Fruit fly (Drosophila melanogaster): Measurements from ENCODE around the gene CG11357.

The CG11357 gene

DNA sequence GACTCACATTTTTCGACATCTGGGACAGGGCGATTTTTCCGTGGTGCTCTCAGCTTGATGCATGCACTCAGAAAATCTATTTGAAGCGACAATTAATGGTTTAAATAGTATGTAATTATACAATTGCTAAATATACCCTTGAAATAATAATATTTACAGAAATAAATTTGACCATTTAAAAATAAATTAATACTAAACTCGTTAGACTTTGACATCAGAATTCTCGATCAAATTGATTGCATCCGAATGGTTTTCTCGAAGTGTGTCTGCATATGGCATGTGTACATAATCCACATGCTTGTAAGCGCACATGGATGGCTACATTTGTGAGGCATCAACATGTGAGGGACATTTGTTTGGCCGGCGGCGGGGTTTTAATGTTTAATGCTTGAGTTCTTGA is 4.8 kb downstream of the CG11357 start (continued):
- TF ChIP-seq MBD-R2 (GFP tag; IDR thresholded peaks at IDR 0.05) (0 out of 2 replicates have a peak, but pooled peaks have one; percentile 17), pan (optimal IDR thresholded peaks at IDR 0.05) (no peak), pan (GFP tag; optimal IDR thresholded peaks at IDR 0.05 in 1 of 2, IDR thresholded peaks at IDR 0.05 in 1 of 2) (peak in 1 of 2 experiments; percentile 52), ash1 (GFP tag; optimal IDR thresholded peaks at IDR 0.05) (no peak), az2 (GFP tag; optimal IDR thresholded peaks at IDR 0.05) (peak; percentile 68), twi (tag; optimal IDR thresholded peaks at IDR 0.05) (peak; percentile 100), usp (GFP tag; optimal IDR thresholded peaks at IDR 0.05) (no peak), fd96Cb (tag; optimal IDR thresholded peaks at IDR 0.05) (peak; percentile 77), Lim3 (GFP tag; IDR thresholded peaks at IDR 0.05) (no peak), repo (GFP tag; optimal IDR thresholded peaks at IDR 0.05) (no peak), pfk (GFP tag; optimal IDR thresholded peaks at IDR 0.05) (no peak), bsh (GFP tag; optimal IDR thresholded peaks at IDR 0.05) (peak; percentile 82 to 83), CG7786 (GFP tag; optimal IDR thresholded peaks at IDR 0.05) (no peak), kah (GFP tag; optimal IDR thresholded peaks at IDR 0.05) (peak; percentile 15), jumu (GFP tag; optimal IDR thresholded peaks at IDR 0.05) (no peak), CG32767 (GFP tag; IDR thresholded peaks at IDR 0.05) (peak; percentile 52; the same call in 1 of the 2 replicates), NK7.1 (GFP tag; optimal IDR thresholded peaks at IDR 0.05) (no peak), B-H2 (GFP tag; optimal IDR thresholded peaks at IDR 0.05) (no peak), CG6854 (GFP tag; optimal IDR thresholded peaks at IDR 0.05) (no peak), bbx (GFP tag; IDR thresholded peaks at IDR 0.05; ENCODE audit: partially characterized antibody) (no peak), tio (GFP tag; optimal IDR thresholded peaks at IDR 0.05) (peak; percentile 64), CG31365 (tag; optimal IDR thresholded peaks at IDR 0.05) (no peak), CG34224 (GFP tag; IDR thresholded peaks at IDR 0.05; ENCODE audit: partially characterized antibody) (no peak), dmrt11E (tag; optimal IDR thresholded peaks at IDR 0.05) (peak; percentile 94), gsb-n (tag; optimal IDR thresholded peaks at IDR 0.05) (peak; percentile 81), ab (GFP tag; optimal IDR thresholded peaks at IDR 0.05) (no peak), CG9932 (GFP tag; IDR thresholded peaks at IDR 0.05) (no peak), CG7556 (GFP tag; optimal IDR thresholded peaks at IDR 0.05) (peak; percentile 59), CG15011 (GFP tag; optimal IDR thresholded peaks at IDR 0.05) (peak; percentile 26), E2f1 (GFP tag; IDR thresholded peaks at IDR 0.05) (peak; percentile 21; the same call in 1 of the 2 replicates), CG16863 (GFP tag; optimal IDR thresholded peaks at IDR 0.05) (no peak), Atf-2 (GFP tag; optimal IDR thresholded peaks at IDR 0.05) (no peak), HHEX (GFP tag; optimal IDR thresholded peaks at IDR 0.05) (peak; percentile 41), HLH3B (GFP tag; IDR thresholded peaks at IDR 0.05) (peak; percentile 64), danr (GFP tag; IDR thresholded peaks at IDR 0.05) (0 out of 2 replicates have a peak, but pooled peaks have one; percentile 19), CG10462 (GFP tag; optimal IDR thresholded peaks at IDR 0.05) (peak; percentile 21), zfh1 (GFP tag; IDR thresholded peaks at IDR 0.05) (peak; percentile 84), vnd (GFP tag; IDR thresholded peaks at IDR 0.05; ENCODE audit: partially characterized antibody) (no peak), Sin3A (optimal IDR thresholded peaks at IDR 0.05) (no peak), D (optimal IDR thresholded peaks at IDR 0.05) (no peak), D (GFP tag; optimal IDR thresholded peaks at IDR 0.05) (peak; percentile 69), D19B (GFP tag; optimal IDR thresholded peaks at IDR 0.05) (no peak), CG15514 (GFP tag; optimal IDR thresholded peaks at IDR 0.05) (no peak), CG3163 (GFP tag; optimal IDR thresholded peaks at IDR 0.05) (no peak), CG30431 (GFP tag; optimal IDR thresholded peaks at IDR 0.05) (peak; percentile 47), NfI (GFP tag; optimal IDR thresholded peaks at IDR 0.05) (no peak), Dek (tag; optimal IDR thresholded peaks at IDR 0.05) (no peak), CG7357 (GFP tag; IDR thresholded peaks at IDR 0.05) (no peak), CG4854 (GFP tag; optimal IDR thresholded peaks at IDR 0.05) (no peak), CG4707 (GFP tag; optimal IDR thresholded peaks at IDR 0.05) (peak; percentile 53), Hr51 (GFP tag; optimal IDR thresholded peaks at IDR 0.05) (peak in 1 of 2 experiments; percentile 49)

All from whole organism, embryonic.